Fruit fly (Drosophila melanogaster) whole organism, adult: ENCODE results near the gene r-cup.
A peak's percentile ranks its signal among the peaks of the same experiment; 100 is the strongest.

Experiments
- kay ChIP-seq: fragments of 200-800 bp; sonication (Bioruptor generic); peaks from one replicate; lab custom pipeline; 2016; ENCODE audit warnings: missing biosample characterization, missing genetic modification characterization, borderline replicate concordance
- tj ChIP-seq: fragments of 200-800 bp; sonication (Bioruptor generic); optimal IDR thresholded peaks from 3 replicates; lab custom pipeline; 2017; ENCODE audit warnings: missing biosample characterization, mild to moderate bottlenecking, missing genetic modification characterization, moderate library complexity

DNA sequence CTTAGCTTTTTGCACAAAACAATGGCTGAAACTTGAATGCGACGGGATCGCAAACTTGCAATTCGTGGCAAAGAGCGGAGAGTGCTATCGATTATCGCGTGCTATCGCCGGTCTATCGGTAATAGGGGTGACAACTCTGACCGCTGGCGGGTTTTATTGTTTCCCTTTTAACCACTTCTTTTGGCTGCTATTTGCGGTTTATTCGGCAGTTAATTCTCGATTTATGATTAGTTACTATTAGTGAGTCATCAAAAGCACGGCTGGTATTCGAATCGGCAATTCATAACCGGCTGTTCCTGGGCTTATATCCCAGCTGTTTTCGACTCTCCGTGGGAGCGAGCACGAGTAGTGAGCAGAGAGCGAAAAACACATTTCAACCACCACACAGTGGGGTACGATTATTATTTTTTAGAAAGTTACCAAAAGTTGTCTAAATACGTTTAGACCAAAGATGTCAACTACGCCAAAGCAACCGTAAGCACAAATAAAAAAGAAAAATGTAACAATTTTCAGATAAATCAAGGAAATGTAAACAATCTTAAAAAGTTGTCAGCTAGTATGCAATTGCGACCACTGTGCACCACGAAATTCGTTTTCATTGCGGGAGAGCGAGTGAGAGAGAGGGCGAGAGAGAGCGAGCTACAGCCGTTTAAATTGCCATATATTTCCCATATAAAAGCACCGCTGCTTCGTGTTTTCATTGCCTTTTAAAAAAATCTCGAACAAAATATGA, 28.3 kb upstream of the r-cup start, which contains the start of the genes Stt3A and bves:
- TF ChIP-seq kay (peak; percentile 83), tj (GFP tag; lab: Kevin White, UChicago) (peak; percentile 84)
